Fruit fly (Drosophila melanogaster) whole organism, embryonic: Measurements from ENCODE around the gene vari.
A peak's percentile ranks its signal among the peaks of the same experiment; 100 is the strongest.

Source experiments
- Ada2b ChIP-seq: fragments of 200-800 bp; sonication (Bioruptor generic); IDR thresholded peaks from 2 replicates; pipeline ENCODE4 v1.3.6; 2022; ENCODE audit warnings: missing biosample characterization, missing genetic modification characterization
- Asciz ChIP-seq: fragments of 200-800 bp; sonication (Bioruptor generic); optimal IDR thresholded peaks from 2 replicates; lab custom pipeline; 2017; ENCODE audit warnings: missing biosample characterization, mild to moderate bottlenecking, missing genetic modification characterization, missing genetic modification reagents
- Awh ChIP-seq: fragments of 200-800 bp; sonication (Bioruptor generic); IDR thresholded peaks from 2 replicates; pipeline ENCODE4, ENCODE4 v1.3.6; 2022; ENCODE audit warnings: missing biosample characterization, missing genetic modification characterization
- CG11696 ChIP-seq: fragments of 200-800 bp; sonication (Bioruptor generic); IDR thresholded peaks from 2 replicates; pipeline ENCODE4 v1.3.6; 2022; ENCODE audit warnings: missing biosample characterization, missing genetic modification characterization
- CG12391 ChIP-seq: fragments of 200-800 bp; sonication (Bioruptor generic); optimal IDR thresholded peaks from 3 replicates; lab custom pipeline; 2018; ENCODE audit warnings: missing biosample characterization, mild to moderate bottlenecking, missing genetic modification characterization, moderate library complexity
- CG12942 ChIP-seq: fragments of 200-800 bp; sonication (Bioruptor generic); optimal IDR thresholded peaks from 3 replicates; lab custom pipeline; 2016; ENCODE audit warnings: missing biosample characterization, missing genetic modification characterization
- CG14441 ChIP-seq: fragments of 200-800 bp; sonication (Bioruptor generic); IDR thresholded peaks from 2 replicates; pipeline ENCODE4 v1.3.6; 2022; ENCODE audit warnings: missing biosample characterization, missing genetic modification characterization
- CG2712 ChIP-seq: fragments of 200-800 bp; optimal IDR thresholded peaks from 3 replicates; lab custom pipeline; 2019; ENCODE audit warnings: missing biosample characterization, mild to moderate bottlenecking, missing genetic modification characterization, moderate library complexity
- CG30020 ChIP-seq: fragments of 200-800 bp; optimal IDR thresholded peaks from 2 replicates; lab custom pipeline; 2019; ENCODE audit warnings: missing biosample characterization, mild to moderate bottlenecking, missing genetic modification characterization, moderate library complexity
- CG30403 ChIP-seq: fragments of 200-800 bp; sonication (Bioruptor generic); optimal IDR thresholded peaks from 3 replicates; lab custom pipeline; 2016; ENCODE audit warnings: missing biosample characterization, missing genetic modification characterization
- CG32772 ChIP-seq: fragments of 200-800 bp; sonication (Bioruptor generic); IDR thresholded peaks from 2 replicates; pipeline ENCODE4 v1.3.6; 2022; ENCODE audit warnings: missing biosample characterization, missing genetic modification characterization
- CG34422 ChIP-seq: fragments of 200-800 bp; sonication (Bioruptor generic); IDR thresholded peaks from 3 replicates; pipeline ENCODE4 v1.3.6; 2022; ENCODE audit warnings: missing biosample characterization, missing genetic modification characterization
- CG4360 ChIP-seq: fragments of 200-800 bp; sonication (Bioruptor generic); IDR thresholded peaks from 2 replicates; pipeline ENCODE4 v1.3.6; 2022; ENCODE audit warnings: missing biosample characterization, missing genetic modification characterization
- CG8359 ChIP-seq: fragments of 200-800 bp; sonication (Bioruptor generic); optimal IDR thresholded peaks from 2 replicates; lab custom pipeline; 2017; ENCODE audit warnings: missing biosample characterization, mild to moderate bottlenecking, missing genetic modification characterization, borderline replicate concordance
- CG8924 ChIP-seq: fragments of 200-800 bp; optimal IDR thresholded peaks from 3 replicates; lab custom pipeline; 2019; ENCODE audit warnings: missing biosample characterization, mild to moderate bottlenecking, missing genetic modification characterization, moderate library complexity
- Camta ChIP-seq: fragments of 200-800 bp; sonication (Bioruptor generic); optimal IDR thresholded peaks from 2 replicates; lab custom pipeline; 2016; ENCODE audit warnings: missing biosample characterization, missing genetic modification characterization
- Doc3 ChIP-seq: fragments of 200-800 bp; sonication (Bioruptor generic); IDR thresholded peaks from 3 replicates; pipeline ENCODE4 v1.3.6; 2022; ENCODE audit warnings: missing biosample characterization, missing genetic modification characterization; ENCODE audit not compliant: partially characterized antibody
- Drgx ChIP-seq: fragments of 200-800 bp; sonication (Bioruptor generic); IDR thresholded peaks from 2 replicates; pipeline ENCODE4 v1.3.6; 2022; ENCODE audit warnings: missing biosample characterization, missing genetic modification characterization
- GATAe ChIP-seq: fragments of 200-800 bp; sonication (Bioruptor generic); conservative IDR thresholded peaks from 2 replicates; pipeline ENCODE4 v1.3.6; 2022; ENCODE audit warnings: missing biosample characterization, missing genetic modification characterization
- HHEX ChIP-seq: fragments of 200-800 bp; sonication (Bioruptor generic); optimal IDR thresholded peaks from 3 replicates; lab custom pipeline; 2017; ENCODE audit warnings: missing biosample characterization, mild to moderate bottlenecking, missing genetic modification characterization, missing genetic modification reagents
- Hr3 ChIP-seq: fragments of 200-800 bp; sonication (Bioruptor generic); optimal IDR thresholded peaks from 3 replicates; lab custom pipeline; 2016; ENCODE audit warnings: missing biosample characterization, missing genetic modification characterization
- Meics ChIP-seq: fragments of 200-800 bp; sonication (Bioruptor generic); optimal IDR thresholded peaks from 2 replicates; lab custom pipeline; 2017; ENCODE audit warnings: missing biosample characterization, mild to moderate bottlenecking, missing genetic modification characterization
- Neu2 ChIP-seq: fragments of 200-800 bp; sonication (Bioruptor generic); optimal IDR thresholded peaks from 3 replicates; lab custom pipeline; 2016; ENCODE audit warnings: missing biosample characterization, missing genetic modification characterization, borderline replicate concordance
- Pdp1 ChIP-seq, 2 experiments: fragments of 200-800 bp; sonication (Bioruptor generic); optimal IDR thresholded peaks; 3 replicates each; lab custom pipeline; 2016; ENCODE audit warnings: missing biosample characterization in 2 of 2, missing genetic modification characterization in 2 of 2, mild to moderate bottlenecking in 1 of 2, moderate library complexity in 1 of 2
- Ptx1 ChIP-seq: fragments of 200-800 bp; sonication (Bioruptor generic); IDR thresholded peaks from 2 replicates; pipeline ENCODE4 v1.3.6; 2022; ENCODE audit warnings: missing biosample characterization, missing genetic modification characterization
- Six4 ChIP-seq: fragments of 200-800 bp; sonication (Bioruptor generic); optimal IDR thresholded peaks from 2 replicates; lab custom pipeline; 2016; ENCODE audit warnings: missing biosample characterization, missing genetic modification characterization
- Vsx1 ChIP-seq: fragments of 200-800 bp; sonication (Bioruptor generic); optimal IDR thresholded peaks from 2 replicates; lab custom pipeline; 2017; ENCODE audit warnings: missing biosample characterization, mild to moderate bottlenecking, missing genetic modification characterization, missing genetic modification reagents
- Xrp1 ChIP-seq: fragments of 200-800 bp; sonication (Bioruptor generic); IDR thresholded peaks from 2 replicates; pipeline ENCODE4 v1.3.6; 2022; ENCODE audit warnings: missing biosample characterization, missing genetic modification characterization
- ac ChIP-seq: fragments of 200-800 bp; sonication (Bioruptor generic); optimal IDR thresholded peaks from 3 replicates; lab custom pipeline; 2017; ENCODE audit warnings: missing biosample characterization, mild to moderate bottlenecking, missing genetic modification characterization
- ara ChIP-seq: fragments of 200-800 bp; sonication (Bioruptor generic); IDR thresholded peaks from 2 replicates; pipeline ENCODE4 v1.3.6; 2022; ENCODE audit warnings: missing biosample characterization, missing genetic modification characterization
- bigmax ChIP-seq: fragments of 200-800 bp; sonication (Bioruptor generic); optimal IDR thresholded peaks from 2 replicates; lab custom pipeline; 2018; ENCODE audit warnings: missing biosample characterization, mild to moderate bottlenecking, missing genetic modification characterization
- btn ChIP-seq: fragments of 200-800 bp; sonication (Bioruptor generic); optimal IDR thresholded peaks from 2 replicates; lab custom pipeline; 2016; ENCODE audit warnings: missing biosample characterization, missing genetic modification characterization
- crc ChIP-seq: fragments of 200-800 bp; sonication (Bioruptor generic); optimal IDR thresholded peaks from 2 replicates; lab custom pipeline; 2016; ENCODE audit warnings: missing biosample characterization, missing genetic modification characterization
- danr ChIP-seq: fragments of 200-800 bp; sonication (Bioruptor generic); IDR thresholded peaks from 2 replicates; pipeline ENCODE4 v1.3.6; 2022; ENCODE audit warnings: missing biosample characterization, missing genetic modification characterization
- lab ChIP-seq: fragments of 200-800 bp; sonication (Bioruptor generic); optimal IDR thresholded peaks from 3 replicates; lab custom pipeline; 2017; ENCODE audit warnings: missing biosample characterization, missing genetic modification characterization, mild to moderate bottlenecking, moderate library complexity, missing genetic modification reagents
- sc ChIP-seq, 3 experiments: fragments of >200 bp in 2 of 3; fragments of 200-800 bp in 1 of 3; sonication (Bioruptor generic) in 1 of 3; optimal IDR thresholded peaks; 2 replicates in 2 of 3; 3 replicates in 1 of 3; lab custom pipeline; 2017; ENCODE audit warnings: mild to moderate bottlenecking in 1 of 3, missing biosample characterization in 1 of 3, missing genetic modification characterization in 1 of 3, missing genetic modification reagents in 1 of 3
- schlank ChIP-seq: fragments of 200-800 bp; sonication (Bioruptor generic); optimal IDR thresholded peaks from 2 replicates; lab custom pipeline; 2018; ENCODE audit warnings: missing biosample characterization, mild to moderate bottlenecking, missing genetic modification characterization
- slp2 ChIP-seq: fragments of 200-800 bp; sonication (Bioruptor generic); optimal IDR thresholded peaks from 2 replicates; lab custom pipeline; 2016; ENCODE audit warnings: missing biosample characterization, missing genetic modification characterization
- stc ChIP-seq: fragments of 200-800 bp; sonication (Bioruptor generic); IDR thresholded peaks from 2 replicates; pipeline ENCODE4 v1.3.6; 2022; ENCODE audit warnings: missing biosample characterization, missing genetic modification characterization
- vnd ChIP-seq: fragments of 200-800 bp; sonication (Bioruptor generic); IDR thresholded peaks from 3 replicates; pipeline ENCODE4 v1.3.6; 2022; ENCODE audit warnings: missing biosample characterization, missing genetic modification characterization; ENCODE audit not compliant: partially characterized antibody

The vari gene

dm6 chr2L:20811039-20811652 lies 14.3 kb upstream of the vari start (continued):
- TF ChIP-seq slp2 = no peak
- peak; percentile 19 for TF ChIP-seq HHEX
- TF ChIP-seq GATAe (GFP tag; lab: Robert Waterston, UW) = no peak
- TF ChIP-seq CG8359 = no peak
- no peak for TF ChIP-seq Six4 (GFP tag; lab: Kevin White, UChicago)
- TF ChIP-seq vnd = no peak
- TF ChIP-seq Meics (GFP tag; lab: Kevin White, UChicago) = peak; percentile 39
- no peak for TF ChIP-seq Vsx1 (GFP tag; lab: Kevin White, UChicago)
- TF ChIP-seq danr (GFP tag; lab: Robert Waterston, UW) = no peak
- TF ChIP-seq CG4360 (GFP tag; lab: Robert Waterston, UW) = no peak
- TF ChIP-seq Awh (GFP tag; lab: Robert Waterston, UW) = peak; percentile 57; the same call in 1 of the 2 replicates
- peak; percentile 87 for TF ChIP-seq Drgx (GFP tag; lab: Robert Waterston, UW)
- no peak for TF ChIP-seq btn (GFP tag; lab: Kevin White, UChicago)
- peak; percentile 57 for TF ChIP-seq CG30403 (GFP tag; lab: Kevin White, UChicago)
- TF ChIP-seq schlank (tag; lab: Kevin White, UChicago) = no peak
- no peak for TF ChIP-seq ac (GFP tag; lab: Kevin White, UChicago)
- no peak for TF ChIP-seq bigmax (GFP tag; lab: Kevin White, UChicago)
- peak; percentile 57 for TF ChIP-seq CG8924 (tag; lab: Kevin White, UChicago)
- no peak; the same call in 1 of the 2 replicates for TF ChIP-seq ara (GFP tag; lab: Robert Waterston, UW)
- peak; percentile 51 for TF ChIP-seq CG12391 (tag; lab: Kevin White, UChicago)
- peak; percentile 66 for TF ChIP-seq Asciz (GFP tag; lab: Kevin White, UChicago)
- peak; percentile 9 for TF ChIP-seq Camta (GFP tag; lab: Kevin White, UChicago)
- peak; percentile 57 for TF ChIP-seq CG2712
- TF ChIP-seq CG32772 (GFP tag; lab: Robert Waterston, UW) = no peak; the same call in none of the 2 replicates
- TF ChIP-seq CG11696 (GFP tag; lab: Robert Waterston, UW) = peak; percentile 60; the same call in 1 of the 2 replicates
- TF ChIP-seq CG12942 = peak; percentile 4
- 0 out of 2 replicates have a peak, but pooled peaks have one; percentile 30 for TF ChIP-seq stc
- no peak for TF ChIP-seq sc (optimal IDR thresholded peaks at IDR 0.05; lab: Kevin White, UChicago)
- peak; percentile 0 for TF ChIP-seq sc (GFP tag; optimal IDR thresholded peaks at IDR 0.05; lab: Kevin White, UChicago)
- TF ChIP-seq Ada2b = no peak
- TF ChIP-seq Neu2 (GFP tag; lab: Kevin White, UChicago) = no peak
- no peak for TF ChIP-seq CG30020 (tag; lab: Kevin White, UChicago)
- no peak for TF ChIP-seq crc (GFP tag; lab: Kevin White, UChicago)
- 0 out of 3 replicates have a peak, but pooled peaks have one; percentile 30 for TF ChIP-seq CG34422 (GFP tag; lab: Robert Waterston, UW)
- peak; percentile 54 for TF ChIP-seq lab
- TF ChIP-seq CG14441 (GFP tag; lab: Robert Waterston, UW) = peak; percentile 62
- peak; percentile 72 for TF ChIP-seq Ptx1
- peak; percentile 51; the same call in 1 of the 2 replicates for TF ChIP-seq Xrp1 (GFP tag; lab: Robert Waterston, UW)
- peak; percentile 21 for TF ChIP-seq Hr3 (GFP tag; lab: Kevin White, UChicago)
- peak in 1 of 2 experiments; percentile 84 for TF ChIP-seq Pdp1 (GFP tag; optimal IDR thresholded peaks at IDR 0.05; lab: Kevin White, UChicago)
- no peak for TF ChIP-seq Doc3 (GFP tag; lab: Robert Waterston, UW)
